Worm (Caenorhabditis elegans): ENCODE results near the gene C35B8.3.

- TF ChIP-seq him-1 (tag; optimal IDR thresholded peaks at IDR 0.05), result no peak
- TF ChIP-seq dao-5 (tag; optimal IDR thresholded peaks at IDR 0.05), result no peak
- no peak for TF ChIP-seq W03F9.2 (tag; optimal IDR thresholded peaks at IDR 0.05)
These were observed 17.8 kb downstream of the C35B8.3 start for ce11 chrX:9231556-9231955.

Measured in whole organism, L4/young adult.